Worm (Caenorhabditis elegans): ENCODE results near the gene pes-9.

The pes-9 gene

DNA sequence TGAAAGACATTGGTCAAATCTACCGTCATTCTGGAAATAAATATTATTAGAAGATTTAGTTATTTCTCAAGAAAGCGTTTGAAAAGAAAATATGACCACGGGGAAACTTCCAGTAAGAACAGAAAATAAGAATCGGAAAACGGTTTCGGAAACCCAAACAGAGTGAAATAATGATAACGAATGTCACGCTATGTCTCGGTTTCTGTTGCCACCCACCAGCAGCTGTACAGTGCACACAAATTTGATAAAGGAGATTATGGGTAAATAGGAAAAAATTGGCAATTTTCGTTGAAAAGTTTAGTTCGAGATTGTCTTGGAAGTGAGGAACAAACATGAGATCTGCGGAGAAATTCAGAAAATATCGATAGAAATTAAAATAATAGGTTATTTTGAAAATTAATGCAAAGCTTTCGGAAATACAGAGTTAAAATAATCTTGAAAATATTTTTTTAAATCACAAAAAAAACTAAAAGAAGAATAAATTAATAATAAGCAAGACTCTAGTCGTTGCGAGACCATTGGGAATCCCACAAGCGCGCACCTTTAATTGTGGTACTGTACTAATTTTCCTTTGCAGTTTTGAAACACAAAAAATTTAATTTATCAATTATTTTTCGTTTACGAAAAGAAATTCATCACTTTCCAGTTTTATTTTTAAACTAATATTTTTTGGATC lies at the start of gene pes-9:
pes-9 (minus strand) TSS at position 30 of the 676 bp plus-strand sequence.
- TF ChIP-seq unc-62 (GFP tag; optimal IDR thresholded peaks at IDR 0.05), result no peak

DNA sequence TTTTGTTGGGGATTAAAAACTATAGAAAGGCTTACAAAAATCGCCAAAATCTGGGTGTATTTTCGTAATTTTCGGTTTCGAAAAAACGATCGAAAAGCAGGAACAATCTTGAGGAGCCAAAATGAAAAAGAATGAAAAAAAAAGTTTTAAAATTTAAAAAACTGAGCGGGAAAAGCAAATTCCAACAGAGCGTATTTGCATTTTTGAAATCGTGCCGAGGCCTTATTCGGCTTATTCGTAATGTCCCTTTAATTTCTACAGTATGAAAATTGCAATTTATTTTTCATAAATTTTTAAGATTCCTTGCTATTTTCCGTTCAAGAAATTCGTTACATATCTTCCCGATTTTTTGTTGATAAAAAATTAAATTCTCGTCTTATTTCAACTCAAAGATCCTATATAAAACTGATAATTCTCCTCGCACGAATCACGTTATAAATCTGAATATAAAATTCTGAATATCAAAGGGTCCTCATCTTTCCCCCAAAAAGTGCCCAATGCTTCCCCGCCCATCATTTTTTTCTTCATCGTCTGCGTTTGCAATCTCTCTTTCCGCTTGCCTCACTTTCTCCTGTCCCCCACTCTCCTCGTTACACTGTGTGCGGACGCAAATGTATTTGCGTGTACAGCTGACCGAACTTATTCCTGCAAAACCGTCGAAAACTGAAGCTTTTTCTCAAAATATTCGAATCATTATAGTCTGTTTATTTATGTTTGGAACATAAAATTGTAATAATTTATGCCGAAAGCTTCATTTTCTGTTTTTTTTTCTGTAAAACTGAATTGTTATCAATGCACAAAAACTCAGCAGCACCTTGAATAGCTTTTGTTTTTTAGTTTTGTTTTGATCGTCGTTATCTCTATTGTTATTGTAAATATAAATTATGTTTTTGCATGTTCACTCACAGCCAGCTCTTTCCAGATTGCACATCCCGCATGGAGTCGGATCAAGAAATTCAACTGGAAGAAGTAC lies 49.3 kb upstream of the pes-9 start, which contains the start of the genes rfc-1 and pmp-3:
rfc-1 (minus strand) TSS at position 163 of the 973 bp plus-strand sequence.
pmp-3 (plus strand) TSS at position 923 of the 973 bp plus-strand sequence.
- TF ChIP-seq unc-62 (GFP tag; optimal IDR thresholded peaks at IDR 0.05), result no peak

DNA sequence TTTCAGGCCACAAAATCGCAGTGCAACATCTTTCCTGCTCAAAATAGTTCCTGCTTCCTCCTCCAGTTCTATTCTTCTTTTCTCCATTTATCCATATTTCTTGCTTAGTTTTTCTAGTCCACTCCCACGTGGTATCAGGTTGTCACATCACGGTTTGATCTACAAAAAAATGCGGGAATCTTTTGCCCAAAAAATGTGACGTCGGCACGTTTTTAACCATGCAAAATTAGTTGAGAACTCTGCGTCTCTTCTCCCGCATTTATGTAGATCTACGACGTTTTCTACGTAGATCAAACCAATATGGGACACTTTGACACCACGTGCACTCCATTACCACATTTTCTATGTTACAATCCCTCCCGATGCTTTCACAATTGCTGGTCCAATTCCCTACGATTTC lies 45.2 kb upstream of the pes-9 start:
- no peak for TF ChIP-seq unc-62 (GFP tag; optimal IDR thresholded peaks at IDR 0.05)

DNA sequence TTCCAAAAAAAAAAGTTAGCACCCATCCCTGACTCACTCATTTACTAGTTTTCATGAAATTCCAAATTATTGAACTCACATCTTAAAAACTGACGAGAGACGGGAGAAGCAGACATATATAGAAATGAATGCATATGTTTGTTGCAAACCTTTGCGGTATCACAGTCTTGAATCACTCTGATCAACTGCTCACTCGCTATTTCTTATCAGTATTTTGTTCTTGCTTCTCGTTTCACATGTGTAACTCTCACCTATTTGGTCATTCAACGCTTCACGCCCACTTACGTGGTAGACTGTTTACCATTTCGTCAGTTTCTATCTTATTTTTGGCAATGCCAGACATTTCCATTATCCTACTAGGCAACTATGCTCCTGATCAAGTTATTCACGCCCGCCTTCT lies 43.9 kb upstream of the pes-9 start, which contains the start of gene C54G10.1:
C54G10.1 (plus strand) TSS at position 333 of the 400 bp plus-strand sequence.
- no peak for TF ChIP-seq unc-62 (GFP tag; optimal IDR thresholded peaks at IDR 0.05)

DNA sequence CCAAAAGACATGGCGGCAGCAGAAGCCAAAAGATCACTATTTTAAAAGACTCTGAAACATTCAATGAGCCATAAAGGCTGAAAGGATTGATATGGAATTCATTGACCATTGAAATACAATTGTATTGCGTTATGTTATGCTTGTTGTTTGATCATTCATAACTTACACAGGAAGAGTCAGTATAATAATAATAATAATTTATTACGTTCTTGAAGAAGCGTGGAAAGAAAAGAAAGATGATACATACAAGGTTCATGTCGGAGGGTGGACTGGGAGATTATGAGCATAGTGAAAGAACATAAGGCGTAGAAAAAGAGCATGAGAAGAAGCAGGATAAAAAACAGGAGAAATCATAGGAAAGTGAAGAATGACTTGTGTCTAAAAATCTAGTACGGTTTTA lies 43.2 kb upstream of the pes-9 start, which contains the start of gene F43D2.7:
F43D2.7 (minus strand) TSS at position 101 of the 400 bp plus-strand sequence.
- no peak for TF ChIP-seq unc-62 (GFP tag; optimal IDR thresholded peaks at IDR 0.05)

DNA sequence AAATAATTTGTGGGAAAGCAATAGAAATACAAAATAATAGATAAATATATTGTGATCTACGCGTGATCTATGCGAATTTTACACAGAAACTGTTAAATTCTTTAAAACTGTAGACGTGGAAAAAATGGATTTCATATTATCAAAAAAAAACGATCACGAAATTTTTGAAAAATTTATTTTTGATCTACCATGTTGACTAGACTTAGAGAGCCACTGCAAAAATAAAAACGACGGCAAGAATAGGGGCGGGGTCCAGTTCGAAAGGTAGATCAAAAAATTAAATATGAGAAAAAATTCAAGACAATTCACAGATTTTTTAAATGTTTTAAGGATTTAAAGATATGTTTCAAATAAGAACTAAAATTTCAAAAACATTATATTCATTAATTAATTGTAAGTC lies 41.2 kb upstream of the pes-9 start:
- TF ChIP-seq unc-62 (GFP tag; optimal IDR thresholded peaks at IDR 0.05), result no peak

DNA sequence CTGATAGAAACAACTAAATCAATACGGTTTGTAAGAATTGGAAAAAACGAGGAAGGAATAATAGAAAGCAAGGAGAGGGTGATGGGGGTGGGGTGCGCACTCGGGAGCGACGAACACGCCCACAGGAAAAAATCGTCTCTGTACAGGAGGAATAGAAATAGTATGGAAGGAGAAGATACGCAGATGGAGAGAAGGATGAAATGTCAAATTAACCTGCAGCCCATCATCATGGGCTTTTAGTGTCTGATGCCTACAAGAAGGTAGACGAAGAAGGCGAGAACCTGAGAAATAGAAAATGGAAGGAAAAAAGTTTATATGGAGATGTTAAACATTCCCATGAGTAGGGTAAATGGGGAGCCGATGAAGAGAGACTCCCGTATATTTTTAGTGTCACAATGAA lies 38.3 kb upstream of the pes-9 start, which contains the start of gene F43D2.6:
F43D2.6 (minus strand) TSS at position 62 of the 400 bp plus-strand sequence.
- TF ChIP-seq unc-62 (GFP tag; optimal IDR thresholded peaks at IDR 0.05), result no peak

DNA sequence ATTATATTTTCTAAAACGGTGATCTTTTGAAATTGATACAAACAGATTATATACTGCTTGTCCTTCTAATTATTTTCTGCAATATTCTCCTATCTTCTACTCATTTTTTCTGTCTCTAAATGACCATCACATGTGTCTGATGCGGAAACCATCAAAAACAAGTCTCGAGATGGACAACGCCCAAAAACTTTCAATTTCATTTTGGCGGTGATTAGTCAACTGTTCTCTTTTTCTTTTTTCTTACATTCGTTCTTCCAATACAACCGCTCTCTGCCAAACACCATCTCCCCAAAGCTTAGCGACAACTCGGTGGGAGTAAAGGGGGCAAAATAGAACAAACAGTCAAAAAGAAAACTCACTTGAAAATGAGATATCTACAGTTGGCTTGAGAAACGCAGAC lies 36.5 kb upstream of the pes-9 start:
- TF ChIP-seq unc-62 (GFP tag; optimal IDR thresholded peaks at IDR 0.05), result no peak

DNA sequence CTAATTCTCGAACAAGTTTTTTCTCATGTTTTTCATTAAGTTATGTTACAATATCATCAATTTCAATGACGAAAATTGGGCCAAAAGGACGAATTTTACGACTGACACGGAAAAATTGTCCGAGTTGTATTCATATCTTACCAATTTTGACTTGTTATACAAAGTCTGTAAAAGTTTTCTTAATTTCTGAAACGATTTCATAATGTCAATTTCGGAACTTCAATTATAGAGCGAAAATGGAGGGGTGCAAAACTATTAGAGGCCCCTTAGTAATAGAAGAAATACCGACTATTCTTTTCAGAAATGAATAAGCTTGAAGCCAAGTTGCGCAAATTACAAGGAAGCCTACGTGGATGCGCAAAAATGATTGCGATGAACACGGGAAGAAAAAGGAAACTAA lies 34.8 kb upstream of the pes-9 start, which contains the start of gene F43D2.3:
F43D2.3 (plus strand) TSS at position 301 of the 400 bp plus-strand sequence.
- TF ChIP-seq unc-62 (GFP tag; optimal IDR thresholded peaks at IDR 0.05), result no peak

DNA sequence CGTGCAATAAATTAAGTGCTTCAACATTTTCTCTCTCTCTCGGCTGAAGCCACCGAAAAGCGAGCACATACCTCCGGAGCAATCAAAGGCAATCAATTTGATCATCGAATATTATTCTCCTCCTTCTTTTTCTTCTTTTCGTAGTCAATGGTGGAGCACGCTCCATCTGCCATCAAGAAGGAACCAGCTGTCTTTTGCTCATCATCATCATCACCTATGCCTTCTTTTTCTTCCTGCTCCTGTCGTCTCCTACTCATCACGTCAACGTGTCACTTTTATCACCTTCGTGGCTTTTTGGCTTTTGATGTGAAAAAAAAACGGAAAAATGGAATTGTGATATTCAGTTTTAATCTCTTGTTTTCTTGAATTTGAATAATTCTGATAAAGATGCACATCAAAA lies 28.8 kb upstream of the pes-9 start:
- no peak for TF ChIP-seq unc-62 (GFP tag; optimal IDR thresholded peaks at IDR 0.05)

DNA sequence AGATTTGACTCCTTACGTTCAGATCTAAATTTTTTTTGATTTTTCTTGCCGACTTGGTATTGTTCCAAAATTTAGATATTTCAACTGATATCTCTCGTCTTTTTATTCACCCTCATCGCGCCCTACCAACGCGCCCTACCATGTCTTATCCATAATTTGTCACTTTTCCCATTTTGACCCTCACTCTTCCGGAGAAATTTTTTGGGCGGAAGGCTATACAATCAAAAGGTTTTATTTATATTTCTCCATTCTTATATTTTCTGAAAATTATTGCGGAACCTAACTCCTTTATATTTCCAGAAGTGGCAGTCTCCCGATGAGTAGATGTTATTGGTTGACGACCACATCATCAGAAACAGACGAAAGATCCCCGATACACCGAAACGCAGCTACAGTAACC lies 24.0 kb upstream of the pes-9 start, which contains the start of gene hot-1:
hot-1 (plus strand) TSS at position 301 of the 400 bp plus-strand sequence.
- TF ChIP-seq unc-62 (GFP tag; optimal IDR thresholded peaks at IDR 0.05), result no peak

DNA sequence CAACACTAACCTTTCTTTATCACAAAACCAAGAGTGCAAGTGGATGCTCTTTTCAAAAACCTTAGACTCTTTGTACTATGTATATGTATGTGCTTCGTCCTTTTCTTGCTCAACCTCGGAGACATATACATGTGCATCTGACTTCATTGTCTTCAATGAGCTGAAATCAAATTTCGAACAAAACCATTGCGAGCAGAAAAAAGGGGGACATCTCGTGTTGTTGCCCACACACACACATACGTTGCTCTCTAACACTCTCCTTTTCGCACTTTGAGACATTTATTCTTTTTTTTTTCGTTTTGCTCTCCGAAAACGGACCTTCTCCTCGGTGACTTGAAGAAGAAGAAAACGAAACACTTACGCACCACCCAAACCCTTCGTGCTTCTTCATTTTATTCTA lies 23.5 kb upstream of the pes-9 start:
- TF ChIP-seq unc-62 (GFP tag; optimal IDR thresholded peaks at IDR 0.05), result no peak

DNA sequence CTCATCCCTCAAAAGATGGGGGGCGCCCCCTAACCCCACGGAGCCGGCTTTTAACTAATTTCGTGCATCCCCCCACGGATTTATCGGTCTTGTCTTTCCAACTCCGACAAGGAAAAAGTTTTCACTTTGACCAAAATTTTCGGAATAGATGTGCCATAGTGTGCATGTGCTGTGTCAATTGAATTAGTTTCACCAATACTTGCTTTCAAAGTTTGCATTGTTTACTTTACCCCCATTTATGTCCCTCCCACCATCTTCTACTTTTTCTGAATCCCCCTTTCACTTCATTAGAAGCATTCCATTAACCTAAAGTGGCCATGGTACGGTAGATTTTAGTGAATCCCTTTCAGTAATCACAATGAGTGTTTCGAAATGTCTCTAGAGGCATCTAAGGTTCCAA lies 20.9 kb upstream of the pes-9 start:
- no peak for TF ChIP-seq unc-62 (GFP tag; optimal IDR thresholded peaks at IDR 0.05)

DNA sequence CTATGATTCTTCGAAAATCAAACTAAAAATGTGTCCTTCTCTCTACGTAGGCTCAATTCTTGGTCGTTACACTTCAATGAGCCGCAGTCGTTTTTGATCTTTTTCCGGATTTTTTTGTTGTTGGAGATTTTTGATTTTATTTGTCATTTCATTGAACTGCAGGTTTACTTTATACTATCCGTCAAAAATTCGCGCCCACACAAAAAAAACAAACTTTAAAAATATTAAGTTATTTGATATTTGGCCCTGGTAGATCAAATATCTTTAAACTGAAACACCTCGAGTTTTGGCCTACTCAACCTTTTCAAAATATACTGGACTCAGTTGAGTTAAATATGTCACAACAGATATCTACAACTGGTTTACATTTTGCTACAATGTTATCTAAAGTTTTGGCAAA lies 18.8 kb upstream of the pes-9 start:
- TF ChIP-seq unc-62 (GFP tag; optimal IDR thresholded peaks at IDR 0.05), result no peak

DNA sequence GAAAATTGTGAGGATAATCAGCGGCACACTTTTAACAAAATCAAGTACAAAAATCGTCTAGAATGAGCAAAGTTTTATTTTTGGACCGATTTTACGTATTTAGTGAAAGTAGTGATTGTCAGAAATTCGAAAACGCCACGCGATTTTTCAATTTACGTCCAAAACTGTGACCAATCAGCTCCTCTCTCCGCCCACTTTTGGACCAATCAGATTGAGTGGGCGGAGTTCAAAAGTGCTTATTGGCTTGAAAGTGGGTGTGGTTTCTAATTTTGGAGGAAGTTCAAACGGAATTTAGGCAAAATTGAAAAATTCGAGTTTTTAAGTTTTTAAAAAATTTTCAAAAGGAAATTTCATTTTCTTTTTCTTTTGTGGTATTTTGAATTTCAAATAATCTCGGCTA lies 17.6 kb upstream of the pes-9 start:
- no peak for TF ChIP-seq unc-62 (GFP tag; optimal IDR thresholded peaks at IDR 0.05)

DNA sequence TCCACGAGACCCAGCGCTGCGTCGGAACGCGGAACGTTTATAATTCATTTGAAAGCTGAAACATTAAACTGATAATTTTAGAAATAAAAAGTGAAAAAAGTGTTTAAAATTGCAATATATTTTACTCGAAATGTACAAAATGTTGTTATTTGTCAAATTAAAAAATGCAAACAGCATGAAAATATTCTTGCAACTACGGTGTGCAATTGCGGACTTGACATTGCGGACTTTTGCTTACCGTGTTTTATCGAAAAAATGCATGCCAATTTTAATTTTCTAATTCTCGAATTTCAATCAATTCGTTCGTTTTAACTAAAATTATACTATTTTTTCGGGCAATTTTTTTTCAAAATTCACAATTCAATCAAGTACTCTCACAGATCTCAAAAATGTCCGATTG lies 15.3 kb upstream of the pes-9 start, which contains the start of the genes R11H6.5 and ccnk-1:
R11H6.5 (minus strand) TSS at position 55 of the 400 bp plus-strand sequence.
ccnk-1 (plus strand) TSS at position 381 of the 400 bp plus-strand sequence.
- TF ChIP-seq unc-62 (GFP tag; optimal IDR thresholded peaks at IDR 0.05), result no peak

All from whole organism, dauer.